Worm (Caenorhabditis elegans): ENCODE data around the gene C34B4.5.

The C34B4.5 gene

DNA sequence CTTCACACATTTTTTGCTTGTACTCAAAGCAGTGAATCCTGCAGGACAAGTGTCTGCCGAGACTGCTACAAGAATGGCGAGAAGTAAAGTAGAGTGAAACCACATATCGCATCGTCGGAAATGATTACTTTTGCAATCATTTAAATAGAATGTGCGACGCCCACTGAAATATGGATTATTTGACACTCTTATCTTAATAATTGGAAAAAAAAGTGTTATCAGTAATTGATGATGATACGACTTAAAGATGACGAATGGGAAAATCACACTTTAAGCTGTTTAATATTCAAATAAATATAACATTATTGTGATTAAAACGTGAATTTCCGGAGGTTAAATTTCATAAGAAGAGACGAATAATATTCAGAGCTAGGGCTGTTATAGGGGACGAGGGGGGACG, 42.2 kb downstream of the C34B4.5 start, which contains the start of gene clec-41:
Gene clec-41 (minus strand): TSS at position 147 of the 400 bp plus-strand sequence.
- no peak for TF ChIP-seq snpc-4 (tag; optimal IDR thresholded peaks at IDR 0.05)
- TF ChIP-seq lsy-12 (tag; optimal IDR thresholded peaks at IDR 0.05) = no peak
- TF ChIP-seq nhr-43 (tag; optimal IDR thresholded peaks at IDR 0.05; ENCODE audit: poor library complexity, severe bottlenecking) = no peak
- no peak for TF ChIP-seq fkh-10 (GFP tag; optimal IDR thresholded peaks at IDR 0.05)
- TF ChIP-seq pqm-1 (tag; optimal IDR thresholded peaks at IDR 0.05) = peak; percentile 91
- TF ChIP-seq lin-39 (tag; optimal IDR thresholded peaks at IDR 0.05) = no peak
- peak; percentile 92 for TF ChIP-seq elt-2 (tag; optimal IDR thresholded peaks at IDR 0.05)
- TF ChIP-seq hmg-11 (tag; optimal IDR thresholded peaks at IDR 0.05) = no peak
- TF ChIP-seq nhr-12 (tag; optimal IDR thresholded peaks at IDR 0.05) = no peak
- no peak for TF ChIP-seq zag-1 (tag; optimal IDR thresholded peaks at IDR 0.05)
- TF ChIP-seq pha-4 (tag; optimal IDR thresholded peaks at IDR 0.05) = no peak
- no peak for TF ChIP-seq sea-2 (GFP tag; optimal IDR thresholded peaks at IDR 0.05)
- no peak for TF ChIP-seq daf-12 (tag; optimal IDR thresholded peaks at IDR 0.05)
- TF ChIP-seq aly-2 (tag; optimal IDR thresholded peaks at IDR 0.05) = no peak
- TF ChIP-seq mdl-1 (tag; optimal IDR thresholded peaks at IDR 0.05) = no peak
- peak; percentile 13 for TF ChIP-seq jun-1 (tag; optimal IDR thresholded peaks at IDR 0.05)
- no peak for TF ChIP-seq nhr-25 (tag; optimal IDR thresholded peaks at IDR 0.05)

DNA sequence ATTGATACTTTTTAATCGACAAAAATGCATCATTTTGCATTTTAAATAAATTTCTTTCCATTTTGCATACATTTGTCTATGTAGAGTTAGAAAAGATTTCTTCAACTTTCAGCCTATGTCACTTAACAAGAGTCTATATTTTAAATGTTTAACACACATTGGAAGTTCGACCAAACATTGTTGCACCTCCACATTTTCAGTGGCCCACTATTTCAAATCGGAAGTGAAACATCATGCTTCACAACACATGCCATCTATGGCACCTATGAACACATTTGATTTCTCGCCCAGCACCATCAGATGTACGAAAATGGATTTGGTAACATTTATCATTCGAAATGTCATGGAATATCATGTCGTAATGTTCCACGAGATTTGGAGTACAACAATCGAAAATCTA, 42.9 kb downstream of the C34B4.5 start, which contains the start of gene dhc-3:
Gene dhc-3 (plus strand): TSS at position 301 of the 400 bp plus-strand sequence.
- TF ChIP-seq aly-2 (tag; optimal IDR thresholded peaks at IDR 0.05) (no peak), unc-62 (GFP tag; optimal IDR thresholded peaks at IDR 0.05) (no peak), ztf-11 (tag; optimal IDR thresholded peaks at IDR 0.05) (no peak), ama-1 (optimal IDR thresholded peaks at IDR 0.05) (no peak), R02D3.7 (tag; optimal IDR thresholded peaks at IDR 0.05) (no peak), egl-5 (tag; optimal IDR thresholded peaks at IDR 0.05) (no peak), lin-15B (tag; optimal IDR thresholded peaks at IDR 0.05) (no peak), pha-4 (tag; optimal IDR thresholded peaks at IDR 0.05) (no peak), nhr-28 (tag; optimal IDR thresholded peaks at IDR 0.05) (no peak), mml-1 (tag; optimal IDR thresholded peaks at IDR 0.05) (no peak), fkh-2 (tag; optimal IDR thresholded peaks at IDR 0.05) (no peak), snpc-4 (tag; optimal IDR thresholded peaks at IDR 0.05) (no peak), skn-1 (tag; optimal IDR thresholded peaks at IDR 0.05) (no peak), nhr-76 (tag; optimal IDR thresholded peaks at IDR 0.05) (no peak), fkh-10 (GFP tag; optimal IDR thresholded peaks at IDR 0.05) (no peak), ceh-16 (tag; optimal IDR thresholded peaks at IDR 0.05) (no peak), lsy-12 (tag; optimal IDR thresholded peaks at IDR 0.05) (no peak), nhr-11 (tag; optimal IDR thresholded peaks at IDR 0.05) (no peak)
